Fruit fly (Drosophila melanogaster) whole organism, embryonic: ENCODE results near the gene slow.

Experiments used
- Bgb ChIP-seq: fragments of 200-800 bp; sonication (Bioruptor generic); IDR thresholded peaks from 2 replicates; pipeline ENCODE4 v1.3.6; 2022; ENCODE audit warnings: missing biosample characterization, missing genetic modification characterization; ENCODE audit not compliant: partially characterized antibody
- CG10321 ChIP-seq: fragments of 200-800 bp; sonication (Bioruptor generic); IDR thresholded peaks from 2 replicates; pipeline ENCODE4 v1.3.6; 2022; ENCODE audit warnings: missing biosample characterization, missing genetic modification characterization
- CG11504 ChIP-seq: fragments of 200-800 bp; sonication (Bioruptor generic); optimal IDR thresholded peaks from 3 replicates; lab custom pipeline; 2019; ENCODE audit warnings: missing biosample characterization, mild to moderate bottlenecking, missing genetic modification characterization, moderate library complexity
- CG11723 ChIP-seq: fragments of 200-800 bp; sonication (Bioruptor generic); optimal IDR thresholded peaks from 2 replicates; lab custom pipeline; 2017; ENCODE audit warnings: missing biosample characterization, mild to moderate bottlenecking, missing genetic modification characterization
- CG12104 ChIP-seq: fragments of 200-800 bp; sonication (Bioruptor generic); optimal IDR thresholded peaks from 3 replicates; lab custom pipeline; 2016; ENCODE audit warnings: missing biosample characterization, missing genetic modification characterization
- CG12391 ChIP-seq: fragments of 200-800 bp; sonication (Bioruptor generic); optimal IDR thresholded peaks from 3 replicates; lab custom pipeline; 2018; ENCODE audit warnings: missing biosample characterization, mild to moderate bottlenecking, missing genetic modification characterization, moderate library complexity
- CG13894 ChIP-seq: fragments of 200-800 bp; sonication (Bioruptor generic); optimal IDR thresholded peaks from 3 replicates; lab custom pipeline; 2018; ENCODE audit warnings: missing biosample characterization, mild to moderate bottlenecking, missing genetic modification characterization, moderate library complexity
- CG1529 ChIP-seq: fragments of 200-800 bp; sonication (Bioruptor generic); optimal IDR thresholded peaks from 3 replicates; lab custom pipeline; 2018; ENCODE audit warnings: missing biosample characterization, missing genetic modification characterization
- CG15479 ChIP-seq: fragments of 200-800 bp; sonication (Bioruptor generic); optimal IDR thresholded peaks from 3 replicates; lab custom pipeline; 2019; ENCODE audit warnings: missing biosample characterization, mild to moderate bottlenecking, missing genetic modification characterization, moderate library complexity
- CG15514 ChIP-seq: fragments of 200-800 bp; sonication (Bioruptor generic); optimal IDR thresholded peaks from 3 replicates; lab custom pipeline; 2017; ENCODE audit warnings: missing biosample characterization, missing genetic modification characterization, mild to moderate bottlenecking, moderate library complexity, missing genetic modification reagents
- CG17385 ChIP-seq: fragments of 200-800 bp; sonication (Bioruptor generic); optimal IDR thresholded peaks from 3 replicates; lab custom pipeline; 2018; ENCODE audit warnings: missing biosample characterization, mild to moderate bottlenecking, missing genetic modification characterization
- CG17829 ChIP-seq: fragments of 200-800 bp; optimal IDR thresholded peaks from 2 replicates; lab custom pipeline; 2019; ENCODE audit warnings: missing biosample characterization, mild to moderate bottlenecking, missing genetic modification characterization, moderate library complexity
- CG18262 ChIP-seq: fragments of 200-800 bp; optimal IDR thresholded peaks from 3 replicates; lab custom pipeline; 2019; ENCODE audit warnings: missing biosample characterization, mild to moderate bottlenecking, missing genetic modification characterization, moderate library complexity
- CG30431 ChIP-seq: fragments of 200-800 bp; sonication (Bioruptor generic); optimal IDR thresholded peaks from 2 replicates; lab custom pipeline; 2017; ENCODE audit warnings: missing biosample characterization, missing genetic modification characterization
- CG3065 ChIP-seq: fragments of 200-800 bp; sonication (Bioruptor generic); optimal IDR thresholded peaks from 2 replicates; lab custom pipeline; 2016; ENCODE audit warnings: missing biosample characterization, missing genetic modification characterization
- CG31441 ChIP-seq: fragments of 200-800 bp; sonication (Bioruptor generic); IDR thresholded peaks from 2 replicates; pipeline ENCODE4 v1.3.6; 2022; ENCODE audit warnings: missing biosample characterization, missing genetic modification characterization
- CG34376 ChIP-seq: fragments of 200-800 bp; sonication (Bioruptor generic); optimal IDR thresholded peaks from 2 replicates; lab custom pipeline; 2018; ENCODE audit warnings: missing biosample characterization, mild to moderate bottlenecking, missing genetic modification characterization
- CG4707 ChIP-seq: fragments of 200-800 bp; sonication (Bioruptor generic); optimal IDR thresholded peaks from 2 replicates; lab custom pipeline; 2018; ENCODE audit warnings: missing biosample characterization, mild to moderate bottlenecking, missing genetic modification characterization, moderate library complexity
- CG4730 ChIP-seq: fragments of 200-800 bp; sonication (Bioruptor generic); IDR thresholded peaks from 2 replicates; pipeline ENCODE4 v1.3.6; 2022; ENCODE audit warnings: missing biosample characterization, missing genetic modification characterization
- CG6683 ChIP-seq: fragments of 200-800 bp; sonication (Bioruptor generic); optimal IDR thresholded peaks from 2 replicates; lab custom pipeline; 2017; ENCODE audit warnings: missing biosample characterization, mild to moderate bottlenecking, missing genetic modification characterization, missing genetic modification reagents
- CG7372 ChIP-seq: fragments of 200-800 bp; sonication (Bioruptor generic); IDR thresholded peaks from 2 replicates; pipeline ENCODE4 v1.3.6; 2022; ENCODE audit warnings: missing biosample characterization, missing genetic modification characterization
- CG9727 ChIP-seq: fragments of 200-800 bp; sonication (Bioruptor generic); optimal IDR thresholded peaks from 3 replicates; lab custom pipeline; 2017; ENCODE audit warnings: missing biosample characterization, mild to moderate bottlenecking, missing genetic modification characterization
- CG9817 ChIP-seq: fragments of 200-800 bp; sonication (Bioruptor generic); optimal IDR thresholded peaks from 2 replicates; lab custom pipeline; 2018; ENCODE audit warnings: missing biosample characterization, mild to moderate bottlenecking, missing genetic modification characterization, moderate library complexity
- CrebB ChIP-seq: fragments of 200-800 bp; sonication (Bioruptor generic); optimal IDR thresholded peaks from 3 replicates; lab custom pipeline; 2018; ENCODE audit warnings: missing biosample characterization, mild to moderate bottlenecking, missing genetic modification characterization
- Dip3 ChIP-seq: fragments of 200-800 bp; sonication (Bioruptor generic); optimal IDR thresholded peaks from 3 replicates; lab custom pipeline; 2016; ENCODE audit warnings: missing biosample characterization, missing genetic modification characterization
- Drgx ChIP-seq: fragments of 200-800 bp; sonication (Bioruptor generic); IDR thresholded peaks from 2 replicates; pipeline ENCODE4 v1.3.6; 2022; ENCODE audit warnings: missing biosample characterization, missing genetic modification characterization
- Ets65A ChIP-seq: fragments of 200-800 bp; sonication (Bioruptor generic); peaks from one replicate; lab custom pipeline; 2016; ENCODE audit warnings: missing biosample characterization, missing genetic modification characterization
- HHEX ChIP-seq: fragments of 200-800 bp; sonication (Bioruptor generic); optimal IDR thresholded peaks from 3 replicates; lab custom pipeline; 2017; ENCODE audit warnings: missing biosample characterization, mild to moderate bottlenecking, missing genetic modification characterization, missing genetic modification reagents
- MTF-1 ChIP-seq: fragments of 200-800 bp; sonication (Bioruptor generic); optimal IDR thresholded peaks from 2 replicates; lab custom pipeline; 2018; ENCODE audit warnings: missing biosample characterization, mild to moderate bottlenecking, missing genetic modification characterization, borderline replicate concordance
- Neu2 ChIP-seq: fragments of 200-800 bp; sonication (Bioruptor generic); optimal IDR thresholded peaks from 3 replicates; lab custom pipeline; 2016; ENCODE audit warnings: missing biosample characterization, missing genetic modification characterization, borderline replicate concordance
- Ssrp ChIP-seq: fragments of 200-800 bp; sonication (Bioruptor generic); optimal IDR thresholded peaks from 2 replicates; lab custom pipeline; 2018; ENCODE audit warnings: missing biosample characterization, mild to moderate bottlenecking, missing genetic modification characterization, moderate library complexity
- Taf1 ChIP-seq: fragments of 200-800 bp; sonication (Bioruptor generic); IDR thresholded peaks from 2 replicates; pipeline ENCODE4 v1.3.6; 2022; ENCODE audit warnings: missing biosample characterization, missing genetic modification characterization
- br ChIP-seq: fragments of >200 bp; optimal IDR thresholded peaks from 2 replicates; lab custom pipeline; 2017
- chinmo ChIP-seq: fragments of 200-800 bp; sonication (Bioruptor generic); IDR thresholded peaks from 4 replicates; pipeline ENCODE4 v1.3.6; 2022; ENCODE audit warnings: missing biosample characterization, missing genetic modification characterization; ENCODE audit not compliant: partially characterized antibody
- crc ChIP-seq: fragments of 200-800 bp; sonication (Bioruptor generic); optimal IDR thresholded peaks from 2 replicates; lab custom pipeline; 2016; ENCODE audit warnings: missing biosample characterization, missing genetic modification characterization
- croc ChIP-seq: fragments of 200-800 bp; sonication (Bioruptor generic); conservative IDR thresholded peaks from 3 replicates; pipeline ENCODE4 v1.3.6; 2022; ENCODE audit warnings: missing biosample characterization, missing genetic modification characterization
- esg ChIP-seq: fragments of 200-800 bp; sonication (Bioruptor generic); conservative IDR thresholded peaks from 2 replicates; pipeline ENCODE4 v1.3.6; 2022; ENCODE audit warnings: missing biosample characterization, missing genetic modification characterization
- eve ChIP-seq, 2 experiments: fragments of >200 bp; optimal IDR thresholded peaks; 2 replicates each; lab custom pipeline; 2017; ENCODE audit warnings: missing biosample characterization in 2 of 2, missing genetic modification characterization in 2 of 2
- gce ChIP-seq: fragments of 200-800 bp; sonication (Bioruptor generic); IDR thresholded peaks from 3 replicates; pipeline ENCODE4 v1.3.6; 2022; ENCODE audit warnings: missing biosample characterization, missing genetic modification characterization
- gem ChIP-seq: fragments of 200-800 bp; sonication (Bioruptor generic); optimal IDR thresholded peaks from 2 replicates; lab custom pipeline; 2019; ENCODE audit warnings: missing biosample characterization, mild to moderate bottlenecking, missing genetic modification characterization, moderate library complexity
- lola ChIP-seq, 3 experiments: fragments of >200 bp in 2 of 3; fragments of 200-800 bp in 1 of 3; sonication (Bioruptor generic) in 1 of 3; optimal IDR thresholded peaks; 2 replicates each; lab custom pipeline; 2017 to 2019; ENCODE audit warnings: missing biosample characterization in 3 of 3, missing genetic modification characterization in 3 of 3, mild to moderate bottlenecking in 1 of 3, moderate library complexity in 1 of 3
- oc ChIP-seq: fragments of 200-800 bp; sonication (Bioruptor generic); optimal IDR thresholded peaks from 2 replicates; lab custom pipeline; 2018; ENCODE audit warnings: missing biosample characterization, mild to moderate bottlenecking, missing genetic modification characterization, moderate library complexity
- onecut ChIP-seq: fragments of 200-800 bp; sonication (Bioruptor generic); IDR thresholded peaks from 2 replicates; pipeline ENCODE4 v1.3.6; 2022; ENCODE audit warnings: missing biosample characterization, missing genetic modification characterization
- pho ChIP-seq: fragments of 200-800 bp; sonication (Bioruptor generic); optimal IDR thresholded peaks from 2 replicates; lab custom pipeline; 2016; ENCODE audit warnings: missing biosample characterization, missing genetic modification characterization
- pnt ChIP-seq: fragments of 200-800 bp; sonication (Bioruptor generic); optimal IDR thresholded peaks from 3 replicates; lab custom pipeline; 2016; ENCODE audit warnings: missing biosample characterization, missing genetic modification characterization
- pzg ChIP-seq: fragments of 200-800 bp; sonication (Bioruptor generic); optimal IDR thresholded peaks from 3 replicates; lab custom pipeline; 2018; ENCODE audit warnings: missing biosample characterization, mild to moderate bottlenecking, missing genetic modification characterization, moderate library complexity
- salm ChIP-seq: fragments of 200-800 bp; sonication (Bioruptor generic); optimal IDR thresholded peaks from 2 replicates; lab custom pipeline; 2018; ENCODE audit warnings: missing biosample characterization, mild to moderate bottlenecking, missing genetic modification characterization
- sug ChIP-seq: fragments of 200-800 bp; optimal IDR thresholded peaks from 2 replicates; lab custom pipeline; 2019; ENCODE audit warnings: missing biosample characterization, mild to moderate bottlenecking, missing genetic modification characterization, moderate library complexity
- tll ChIP-seq, 2 experiments: fragments of 200-800 bp in 1 of 2; fragments of >200 bp in 1 of 2; sonication (Bioruptor generic) in 1 of 2; optimal IDR thresholded peaks; 2 replicates each; lab custom pipeline; 2017 to 2019; ENCODE audit warnings: missing biosample characterization in 2 of 2, missing genetic modification characterization in 2 of 2, mild to moderate bottlenecking in 1 of 2, moderate library complexity in 1 of 2
- trh ChIP-seq: fragments of 200-800 bp; sonication (Bioruptor generic); optimal IDR thresholded peaks from 2 replicates; lab custom pipeline; 2016; ENCODE audit warnings: missing biosample characterization, missing genetic modification characterization
- zen2 ChIP-seq: fragments of 200-800 bp; sonication (Bioruptor generic); IDR thresholded peaks from 3 replicates; pipeline ENCODE4 v1.3.6; 2022; ENCODE audit warnings: missing biosample characterization, missing genetic modification characterization; ENCODE audit not compliant: partially characterized antibody

Gene slow

dm6 chr3L:4399905-4400304, 15.7 kb downstream of the slow start (continued):
- TF ChIP-seq sug (tag; lab: Kevin White, UChicago), result no peak
- TF ChIP-seq CG10321 (GFP tag; lab: Robert Waterston, UW), result no peak
- no peak for TF ChIP-seq zen2 (GFP tag; lab: Robert Waterston, UW)
- TF ChIP-seq HHEX (GFP tag; lab: Kevin White, UChicago), result no peak
- no peak for TF ChIP-seq CG12104 (GFP tag; lab: Kevin White, UChicago)
- no peak for TF ChIP-seq CG13894 (tag; lab: Kevin White, UChicago)
- no peak for TF ChIP-seq Taf1
- TF ChIP-seq CG9727 (GFP tag; lab: Kevin White, UChicago), result no peak
- peak; percentile 21 for TF ChIP-seq Ssrp (tag; lab: Kevin White, UChicago)
- no peak for TF ChIP-seq tll (GFP tag; optimal IDR thresholded peaks at IDR 0.05; lab: Kevin White, UChicago)
- TF ChIP-seq Neu2 (GFP tag; lab: Kevin White, UChicago), result no peak
- TF ChIP-seq CG1529 (GFP tag; lab: Kevin White, UChicago), result peak; percentile 39
- TF ChIP-seq croc (GFP tag; lab: Robert Waterston, UW), result peak; percentile 44; the same call in 2 of the 3 replicates
- TF ChIP-seq Drgx (GFP tag; lab: Robert Waterston, UW), result no peak
- TF ChIP-seq lola (GFP tag; optimal IDR thresholded peaks at IDR 0.05; lab: Kevin White, UChicago), result peak in 1 of 3 experiments; percentile 23
- TF ChIP-seq CG11504 (tag; lab: Kevin White, UChicago), result peak; percentile 6
- peak; percentile 52 for TF ChIP-seq gem (tag; lab: Kevin White, UChicago)
- TF ChIP-seq CG4707 (GFP tag; lab: Kevin White, UChicago), result no peak
- no peak for TF ChIP-seq Dip3 (GFP tag; lab: Kevin White, UChicago)
- no peak for TF ChIP-seq trh (GFP tag; lab: Kevin White, UChicago)
- TF ChIP-seq CG30431 (GFP tag; lab: Kevin White, UChicago), result no peak
- peak; percentile 48; the same call in 1 of the 2 replicates for TF ChIP-seq CG31441 (GFP tag; lab: Robert Waterston, UW)
- TF ChIP-seq CG7372, result no peak
- 0 out of 4 replicates have a peak, but pooled peaks have one; percentile 1 for TF ChIP-seq chinmo (GFP tag; lab: Robert Waterston, UW)
- no peak for TF ChIP-seq CG15514 (GFP tag; lab: Kevin White, UChicago)
- TF ChIP-seq Bgb, result no peak
- no peak for TF ChIP-seq crc (GFP tag; lab: Kevin White, UChicago)
- TF ChIP-seq oc (tag; lab: Kevin White, UChicago), result peak; percentile 35
- 0 out of 2 replicates have a peak, but pooled peaks have one; percentile 14 for TF ChIP-seq esg
- TF ChIP-seq CG17829 (tag; lab: Kevin White, UChicago), result no peak
- no peak for TF ChIP-seq salm
- TF ChIP-seq gce (GFP tag; lab: Robert Waterston, UW), result no peak
- no peak for TF ChIP-seq MTF-1
- TF ChIP-seq Ets65A (GFP tag; lab: Kevin White, UChicago), result no peak
- TF ChIP-seq pnt, result no peak
- no peak for TF ChIP-seq CG11723 (GFP tag; lab: Kevin White, UChicago)
- TF ChIP-seq br (lab: Kevin White, UChicago), result no peak
- no peak for TF ChIP-seq CG6683 (GFP tag; lab: Kevin White, UChicago)
- no peak for TF ChIP-seq CG3065 (GFP tag; lab: Kevin White, UChicago)
- no peak for TF ChIP-seq eve (GFP tag; optimal IDR thresholded peaks at IDR 0.05; lab: Kevin White, UChicago)
- TF ChIP-seq onecut, result no peak
- TF ChIP-seq CG34376 (GFP tag; lab: Kevin White, UChicago), result no peak
- TF ChIP-seq CG12391, result peak; percentile 24
- no peak for TF ChIP-seq CG15479 (GFP tag; lab: Kevin White, UChicago)
- no peak for TF ChIP-seq pzg (GFP tag; lab: Kevin White, UChicago)
- no peak for TF ChIP-seq CG9817
- no peak for TF ChIP-seq pho (GFP tag; lab: Kevin White, UChicago)
- TF ChIP-seq CG17385 (GFP tag; lab: Kevin White, UChicago), result no peak
- no peak for TF ChIP-seq CrebB (tag; lab: Kevin White, UChicago)
- TF ChIP-seq CG4730 (GFP tag; lab: Robert Waterston, UW), result no peak
- peak; percentile 48 for TF ChIP-seq CG18262 (tag; lab: Kevin White, UChicago)
